Fruit fly (Drosophila melanogaster) whole organism, prepupa: Measurements from ENCODE around the gene CG9270.

Experiments
- Blimp-1 ChIP-seq: fragments of 200-800 bp; sonication (Bioruptor generic); optimal IDR thresholded peaks from 3 replicates; lab custom pipeline; 2017; ENCODE audit warnings: missing biosample characterization, missing genetic modification characterization, mild to moderate bottlenecking, moderate library complexity, missing genetic modification reagents
- CG10669 ChIP-seq: fragments of 200-800 bp; sonication (Bioruptor generic); optimal IDR thresholded peaks from 3 replicates; lab custom pipeline; 2018; ENCODE audit warnings: missing biosample characterization, mild to moderate bottlenecking, missing genetic modification characterization, moderate library complexity
- CG11294 ChIP-seq: fragments of 200-800 bp; sonication (Bioruptor generic); IDR thresholded peaks from 2 replicates; pipeline ENCODE4 v1.3.6; 2022; ENCODE audit warnings: missing biosample characterization, missing genetic modification characterization
- CG11902 ChIP-seq: fragments of 200-800 bp; sonication (Bioruptor generic); optimal IDR thresholded peaks from 3 replicates; lab custom pipeline; 2016; ENCODE audit warnings: missing biosample characterization, missing genetic modification characterization
- CG15336 ChIP-seq: fragments of 200-800 bp; sonication (Bioruptor generic); IDR thresholded peaks from 2 replicates; pipeline ENCODE4 v1.3.6; 2022; ENCODE audit warnings: missing biosample characterization, missing genetic modification characterization
- CG16779 ChIP-seq: fragments of 200-800 bp; sonication (Bioruptor generic); optimal IDR thresholded peaks from 3 replicates; lab custom pipeline; 2017; ENCODE audit warnings: missing biosample characterization, mild to moderate bottlenecking, missing genetic modification characterization
- CG31627 ChIP-seq: fragments of 200-800 bp; sonication (Bioruptor generic); optimal IDR thresholded peaks from 3 replicates; lab custom pipeline; 2016; ENCODE audit warnings: missing biosample characterization, missing genetic modification characterization
- CG32006 ChIP-seq: fragments of 200-800 bp; sonication (Bioruptor generic); optimal IDR thresholded peaks from 3 replicates; lab custom pipeline; 2017; ENCODE audit warnings: missing biosample characterization, mild to moderate bottlenecking, missing genetic modification characterization
- CG34406 ChIP-seq: fragments of 200-800 bp; sonication (Bioruptor generic); optimal IDR thresholded peaks from 3 replicates; lab custom pipeline; 2016; ENCODE audit warnings: missing biosample characterization, missing genetic modification characterization
- CG4318 ChIP-seq: fragments of 200-800 bp; sonication (Bioruptor generic); optimal IDR thresholded peaks from 3 replicates; lab custom pipeline; 2017; ENCODE audit warnings: missing biosample characterization, mild to moderate bottlenecking, missing genetic modification characterization
- CG6854 ChIP-seq: fragments of 200-800 bp; sonication (Bioruptor generic); optimal IDR thresholded peaks from 2 replicates; lab custom pipeline; 2017; ENCODE audit warnings: missing biosample characterization, mild to moderate bottlenecking, missing genetic modification characterization
- CG7368 ChIP-seq: fragments of 200-800 bp; sonication (Bioruptor generic); optimal IDR thresholded peaks from 3 replicates; lab custom pipeline; 2016; ENCODE audit warnings: missing biosample characterization, missing genetic modification characterization
- CG8119 ChIP-seq: fragments of 200-800 bp; sonication (Bioruptor generic); IDR thresholded peaks from 3 replicates; pipeline ENCODE4 v1.3.6; 2022; ENCODE audit warnings: missing biosample characterization, missing genetic modification characterization
- CG8319 ChIP-seq: fragments of 200-800 bp; sonication (Bioruptor generic); optimal IDR thresholded peaks from 3 replicates; lab custom pipeline; 2016; ENCODE audit warnings: missing biosample characterization, missing genetic modification characterization
- CG8632 ChIP-seq: fragments of 200-800 bp; sonication (Bioruptor generic); optimal IDR thresholded peaks from 3 replicates; lab custom pipeline; 2016; ENCODE audit warnings: missing biosample characterization, missing genetic modification characterization
- CG9139 ChIP-seq: fragments of 200-800 bp; sonication (Bioruptor generic); optimal IDR thresholded peaks from 3 replicates; lab custom pipeline; 2017; ENCODE audit warnings: missing biosample characterization, mild to moderate bottlenecking, missing genetic modification characterization
- Eip75B ChIP-seq: fragments of 200-800 bp; sonication (Bioruptor generic); optimal IDR thresholded peaks from 3 replicates; lab custom pipeline; 2016; ENCODE audit warnings: missing biosample characterization, missing genetic modification characterization
- Eip78C ChIP-seq: fragments of 200-800 bp; sonication (Bioruptor generic); peaks from one replicate; lab custom pipeline; 2016; ENCODE audit warnings: missing biosample characterization, missing genetic modification characterization
- Ets21C ChIP-seq: fragments of 200-800 bp; sonication (Bioruptor generic); optimal IDR thresholded peaks from 3 replicates; lab custom pipeline; 2016; ENCODE audit warnings: missing biosample characterization, missing genetic modification characterization
- Ets96B ChIP-seq: fragments of 200-800 bp; optimal IDR thresholded peaks from 2 replicates; lab custom pipeline; 2019; ENCODE audit warnings: missing biosample characterization, mild to moderate bottlenecking, missing genetic modification characterization, moderate library complexity
- Hr38 ChIP-seq: sonication (Bioruptor generic); optimal IDR thresholded peaks from 2 replicates; lab custom pipeline; 2016; ENCODE audit warnings: missing biosample characterization, missing genetic modification characterization
- Hr39 ChIP-seq: fragments of 200-800 bp; sonication (Bioruptor generic); optimal IDR thresholded peaks from 2 replicates; lab custom pipeline; 2016; ENCODE audit warnings: missing biosample characterization, missing genetic modification characterization
- Lpt ChIP-seq: fragments of 200-800 bp; sonication (Bioruptor generic); optimal IDR thresholded peaks from 3 replicates; lab custom pipeline; 2016; ENCODE audit warnings: missing biosample characterization, missing genetic modification characterization
- Smox ChIP-seq: fragments of 200-800 bp; sonication (Bioruptor generic); optimal IDR thresholded peaks from 3 replicates; lab custom pipeline; 2016; ENCODE audit warnings: missing biosample characterization, missing genetic modification characterization
- Sox102F ChIP-seq: fragments of 200-800 bp; sonication (Bioruptor generic); optimal IDR thresholded peaks from 2 replicates; lab custom pipeline; 2016; ENCODE audit warnings: missing biosample characterization, mild to moderate bottlenecking, missing genetic modification characterization
- Sox15 ChIP-seq: fragments of 200-800 bp; sonication (Bioruptor generic); optimal IDR thresholded peaks from 3 replicates; lab custom pipeline; 2016; ENCODE audit warnings: missing biosample characterization, missing genetic modification characterization
- acj6 ChIP-seq: fragments of 200-800 bp; sonication (Bioruptor generic); optimal IDR thresholded peaks from 3 replicates; lab custom pipeline; 2016; ENCODE audit warnings: missing biosample characterization, missing genetic modification characterization
- cyc ChIP-seq: fragments of 200-800 bp; sonication (Bioruptor generic); optimal IDR thresholded peaks from 3 replicates; lab custom pipeline; 2016; ENCODE audit warnings: missing biosample characterization, missing genetic modification characterization
- dac ChIP-seq: fragments of 200-800 bp; sonication (Bioruptor generic); optimal IDR thresholded peaks from 2 replicates; lab custom pipeline; 2017; ENCODE audit warnings: missing biosample characterization, mild to moderate bottlenecking, missing genetic modification characterization
- dsx ChIP-seq: fragments of 200-800 bp; optimal IDR thresholded peaks from 3 replicates; lab custom pipeline; 2019; ENCODE audit warnings: missing biosample characterization, mild to moderate bottlenecking, missing genetic modification characterization, moderate library complexity; ENCODE audit not compliant: poor library complexity, severe bottlenecking
- eg ChIP-seq: fragments of 200-800 bp; sonication (Bioruptor generic); IDR thresholded peaks from 3 replicates; pipeline ENCODE4 v1.3.6; 2022; ENCODE audit warnings: missing biosample characterization, missing genetic modification characterization
- fd59A ChIP-seq: fragments of 200-800 bp; sonication (Bioruptor generic); optimal IDR thresholded peaks from 2 replicates; lab custom pipeline; 2017; ENCODE audit warnings: missing biosample characterization, mild to moderate bottlenecking, missing genetic modification characterization, missing genetic modification reagents
- fd85E ChIP-seq: fragments of 200-800 bp; sonication (Bioruptor generic); optimal IDR thresholded peaks from 3 replicates; lab custom pipeline; 2016; ENCODE audit warnings: missing biosample characterization, missing genetic modification characterization
- fkh ChIP-seq: fragments of 200-800 bp; sonication (Bioruptor generic); optimal IDR thresholded peaks from 3 replicates; lab custom pipeline; 2017; ENCODE audit warnings: missing biosample characterization, mild to moderate bottlenecking, missing genetic modification characterization, moderate library complexity
- lz ChIP-seq: fragments of 200-800 bp; sonication (Bioruptor generic); optimal IDR thresholded peaks from 3 replicates; lab custom pipeline; 2016; ENCODE audit warnings: missing biosample characterization, missing genetic modification characterization
- salr ChIP-seq, 2 experiments: fragments of 200-800 bp; sonication (Bioruptor generic); optimal IDR thresholded peaks; 3 replicates each; lab custom pipeline; 2016 to 2018; ENCODE audit warnings: missing biosample characterization in 2 of 2, missing genetic modification characterization in 2 of 2, mild to moderate bottlenecking in 1 of 2
- spab ChIP-seq: fragments of 200-800 bp; sonication (Bioruptor generic); optimal IDR thresholded peaks from 2 replicates; lab custom pipeline; 2017; ENCODE audit warnings: missing biosample characterization, mild to moderate bottlenecking, missing genetic modification characterization, missing genetic modification reagents
- vri ChIP-seq: fragments of 200-800 bp; sonication (Bioruptor generic); optimal IDR thresholded peaks from 3 replicates; lab custom pipeline; 2016; ENCODE audit warnings: missing biosample characterization, mild to moderate bottlenecking, missing genetic modification characterization

The CG9270 gene

DNA sequence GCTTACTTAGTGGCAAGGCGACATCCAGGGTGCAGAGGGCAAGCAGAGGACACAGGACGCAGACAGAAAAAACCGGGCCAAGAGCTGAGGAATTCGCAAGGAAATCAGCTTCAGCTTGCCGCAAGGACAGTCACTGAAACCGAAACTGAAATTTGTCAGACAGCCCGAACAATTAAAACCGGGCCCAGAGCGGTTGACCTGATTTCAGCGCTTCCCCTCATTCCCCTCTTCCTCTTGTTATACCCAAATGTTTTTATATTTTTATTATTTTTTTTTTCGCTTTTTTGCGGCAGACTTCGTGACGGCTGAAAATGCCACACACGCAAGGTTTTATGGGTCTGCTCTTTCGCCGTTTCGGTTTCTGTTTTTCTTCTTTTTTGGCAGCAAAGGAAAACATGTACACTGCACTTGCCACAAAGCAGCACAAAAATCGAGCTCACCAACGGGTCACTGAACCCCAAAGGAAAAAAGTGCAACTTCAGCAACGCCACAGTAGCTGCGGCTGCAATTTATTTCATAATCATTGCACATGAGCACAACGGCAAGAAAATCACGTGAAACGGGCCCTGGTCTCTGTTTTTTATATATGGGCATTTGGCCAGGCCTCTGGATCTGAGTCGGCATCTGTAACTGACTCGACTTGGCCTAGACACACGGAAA, 25.8 kb downstream of the CG9270 start (continued):
- TF ChIP-seq CG15336 (no peak), CG31627 (no peak), CG9139 (no peak), Eip75B (GFP tag; lab: Kevin White, UChicago) (no peak), dsx (GFP tag; lab: Kevin White, UChicago) (no peak), vri (GFP tag; lab: Kevin White, UChicago) (no peak), Lpt (GFP tag; lab: Kevin White, UChicago) (no peak), CG8632 (GFP tag; lab: Kevin White, UChicago) (no peak)

DNA sequence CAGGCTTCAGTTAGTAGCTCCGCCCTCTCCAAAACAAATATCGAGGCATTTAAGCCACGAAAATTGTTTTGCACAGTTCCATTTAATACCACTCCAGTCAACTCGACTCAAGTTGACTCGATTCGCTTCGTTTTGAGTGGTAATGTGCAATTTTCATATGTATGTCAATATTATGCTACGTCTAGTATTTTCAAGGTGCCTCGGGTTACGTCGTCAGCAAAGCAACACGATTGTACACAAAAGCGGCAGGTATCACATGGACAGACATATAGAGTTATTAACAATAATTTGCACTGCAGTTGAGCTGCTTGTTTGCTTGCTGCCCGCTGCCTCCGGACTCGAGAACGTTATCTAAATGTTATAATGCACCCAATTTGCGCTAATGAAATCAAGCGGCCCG, 28.9 kb downstream of the CG9270 start:
- TF ChIP-seq Lpt (GFP tag; lab: Kevin White, UChicago): no peak
- TF ChIP-seq Smox (GFP tag; lab: Kevin White, UChicago): no peak
- no peak for TF ChIP-seq CG34406 (GFP tag; lab: Kevin White, UChicago)
- TF ChIP-seq acj6: no peak
- no peak for TF ChIP-seq Eip78C

DNA sequence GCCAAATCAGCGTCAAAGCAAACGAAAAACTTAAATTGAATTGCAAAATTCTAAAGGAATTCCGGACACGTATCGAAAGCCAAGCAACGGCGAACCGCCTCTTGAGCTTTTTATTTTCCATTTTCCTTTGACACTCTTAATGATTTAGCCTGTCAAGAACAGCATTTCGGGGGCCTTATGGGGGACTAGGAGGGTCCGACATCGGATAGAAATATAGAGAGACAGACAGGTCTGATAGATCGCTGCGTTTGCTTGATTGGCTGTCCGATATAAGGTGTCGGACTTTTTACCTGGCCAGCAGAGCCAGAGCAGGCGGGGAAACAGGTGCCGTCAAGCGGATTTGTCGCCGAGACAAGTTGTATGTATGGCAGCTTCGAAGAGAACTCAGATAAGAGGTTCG, 29.6 kb downstream of the CG9270 start:
- TF ChIP-seq Sox102F (GFP tag; lab: Kevin White, UChicago) (no peak), CG31627 (no peak), CG8632 (GFP tag; lab: Kevin White, UChicago) (no peak), salr (GFP tag; optimal IDR thresholded peaks at IDR 0.05; lab: Kevin White, UChicago) (no peak), CG11294 (GFP tag; lab: Robert Waterston, UW) (no peak), Sox15 (GFP tag; lab: Kevin White, UChicago) (no peak), Hr38 (GFP tag; lab: Kevin White, UChicago) (no peak), Ets21C (no peak), CG4318 (GFP tag; lab: Kevin White, UChicago) (no peak), Smox (GFP tag; lab: Kevin White, UChicago) (no peak)
- TF ChIP-seq, all 60 proteins: peak for 0

DNA sequence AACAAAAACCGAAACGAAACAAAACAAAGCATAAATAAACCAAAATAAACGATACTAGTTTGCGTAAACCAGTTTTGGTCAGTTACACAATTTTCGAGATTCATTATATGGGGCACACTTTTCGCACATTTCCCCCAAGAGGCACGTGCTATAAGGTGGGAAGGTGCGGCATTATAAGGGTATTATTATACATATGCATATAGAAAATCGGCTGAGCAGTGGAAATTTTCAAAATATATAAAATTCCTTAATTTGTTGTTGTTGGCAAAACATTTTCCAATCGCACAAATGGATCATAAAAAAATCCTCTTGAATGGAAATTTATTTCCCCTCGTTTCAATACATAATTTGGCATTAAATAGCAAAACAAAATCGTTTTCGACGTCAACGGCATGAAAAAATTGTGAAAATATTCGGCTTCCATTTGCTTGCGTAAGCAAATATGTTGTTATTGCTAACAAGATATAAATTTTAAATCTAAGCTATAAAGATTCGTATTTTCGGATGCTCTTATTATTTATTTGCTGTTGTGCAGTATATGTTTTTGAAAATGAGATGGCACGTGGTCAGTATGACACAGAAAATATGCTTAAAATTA, 35.3 kb downstream of the CG9270 start:
- TF ChIP-seq vri (GFP tag; lab: Kevin White, UChicago) (no peak), CG11902 (no peak)

DNA sequence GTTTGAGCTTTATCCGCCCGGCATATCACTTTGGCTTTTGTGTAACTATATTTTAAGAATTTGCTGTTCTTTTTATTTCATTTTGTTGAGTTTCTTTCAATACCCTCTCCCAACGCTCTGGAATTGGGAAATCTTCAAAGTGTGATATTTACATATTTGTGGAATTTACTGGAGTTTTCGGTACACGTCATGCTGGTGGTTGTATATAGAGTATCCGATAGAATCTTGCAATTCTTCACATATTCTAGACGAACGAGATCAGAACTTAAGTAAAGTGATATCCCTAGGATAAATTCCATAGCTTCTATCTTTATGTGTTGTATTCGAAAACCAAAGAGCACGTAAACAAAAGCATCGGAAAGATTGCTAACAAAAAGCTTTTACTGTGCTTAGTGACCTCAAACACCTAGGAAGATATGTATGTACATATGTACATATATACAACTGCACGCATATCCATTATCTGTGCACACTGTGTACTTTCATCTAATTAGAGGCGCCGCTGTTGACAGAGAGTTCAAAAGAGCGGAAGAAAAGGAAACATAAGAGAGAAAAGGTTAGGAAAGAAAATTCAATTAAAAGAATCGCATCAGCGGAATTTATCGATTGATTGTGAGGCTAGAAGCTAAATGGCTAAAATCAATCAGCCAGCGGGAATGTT, 37.1 kb downstream of the CG9270 start:
- TF ChIP-seq acj6 (no peak), fkh (peak; percentile 76), Eip78C (peak; percentile 13)

DNA sequence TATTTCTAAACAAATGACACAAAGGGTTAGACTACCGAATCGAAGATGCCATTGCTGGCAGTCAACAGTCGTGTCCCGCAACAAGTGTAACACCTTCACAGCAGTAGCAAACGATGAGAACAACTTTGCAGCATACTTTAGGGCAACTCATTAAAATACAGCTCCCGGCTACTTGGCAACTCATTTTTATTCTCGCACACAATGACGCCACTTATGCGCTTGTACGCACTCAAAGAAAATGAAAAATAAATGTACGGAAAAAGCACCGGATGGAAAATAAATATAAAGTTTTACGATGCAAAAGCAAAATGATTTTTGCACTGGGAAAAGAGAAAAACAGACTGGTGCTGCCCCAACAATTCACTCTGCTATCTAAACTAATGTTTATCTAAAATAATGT, 42.7 kb downstream of the CG9270 start:
- TF ChIP-seq cyc (GFP tag; lab: Kevin White, UChicago) (no peak), fkh (peak; percentile 55), fd85E (no peak), CG9139 (no peak), dsx (GFP tag; lab: Kevin White, UChicago) (peak; percentile 49), Sox102F (GFP tag; lab: Kevin White, UChicago) (no peak), spab (GFP tag; lab: Kevin White, UChicago) (no peak), CG8119 (GFP tag; lab: Robert Waterston, UW) (peak; percentile 38; the same call in 1 of the 3 replicates), Ets96B (tag; lab: Kevin White, UChicago) (no peak), CG8632 (GFP tag; lab: Kevin White, UChicago) (no peak), CG16779 (tag; lab: Kevin White, UChicago) (no peak), CG10669 (GFP tag; lab: Kevin White, UChicago) (peak; percentile 1), CG32006 (peak; percentile 27), CG6854 (GFP tag; lab: Kevin White, UChicago) (no peak), Sox15 (GFP tag; lab: Kevin White, UChicago) (no peak), CG4318 (GFP tag; lab: Kevin White, UChicago) (no peak), CG8319 (GFP tag; lab: Kevin White, UChicago) (no peak), Hr38 (GFP tag; lab: Kevin White, UChicago) (no peak), Smox (GFP tag; lab: Kevin White, UChicago) (no peak), vri (GFP tag; lab: Kevin White, UChicago) (peak; percentile 8), lz (GFP tag; lab: Kevin White, UChicago) (no peak), dac (GFP tag; lab: Kevin White, UChicago) (no peak), Blimp-1 (no peak), eg (GFP tag; lab: Robert Waterston, UW) (peak; percentile 75; the same call in 2 of the 3 replicates), Hr39 (GFP tag; lab: Kevin White, UChicago) (no peak), CG7368 (no peak), fd59A (GFP tag; lab: Kevin White, UChicago) (no peak)
